Worm (Caenorhabditis elegans) whole organism, L4 larva: ENCODE data around the gene natc-2.

ENCODE experiments used
- F26F4.8 ChIP-seq: fragments of 200-800 bp; sonication (Bioruptor generic); conservative IDR thresholded peaks from 2 replicates; pipeline ENCODE4 v1.3.6; 2022; ENCODE audit warnings: missing genetic modification characterization, missing compliant biosample characterization
- F49E8.2 ChIP-seq: sonication (generic microtip); optimal IDR thresholded peaks from 2 replicates; lab custom pipeline; 2016; ENCODE audit warnings: missing compliant biosample characterization, mild to moderate bottlenecking, missing genetic modification characterization, borderline replicate concordance
- T20F7.1 ChIP-seq: fragments of 200-800 bp; sonication (Bioruptor generic); optimal IDR thresholded peaks from 2 replicates; lab custom pipeline; 2018; ENCODE audit warnings: mild to moderate bottlenecking, missing genetic modification characterization, missing compliant biosample characterization
- Y105C5A.15 ChIP-seq: fragments of 200-800 bp; sonication (Bioruptor generic); IDR thresholded peaks from 2 replicates; pipeline ENCODE4 v1.3.6; 2022; ENCODE audit warnings: missing genetic modification characterization, missing compliant biosample characterization
- aha-1 ChIP-seq: fragments of 150-350 bp; peaks from one replicate; lab custom pipeline; 2014; ENCODE audit warnings: missing biosample characterization, missing genetic modification characterization
- ceh-32 ChIP-seq: sonication (generic microtip); optimal IDR thresholded peaks from 2 replicates; lab custom pipeline; 2016; ENCODE audit warnings: mild to moderate bottlenecking, missing genetic modification characterization, missing compliant biosample characterization; ENCODE audit not compliant: poor library complexity
- daf-16 ChIP-seq, 3 experiments: sonication (generic microtip); optimal IDR thresholded peaks; 2 replicates each; lab custom pipeline; 2016 to 2017; ENCODE audit warnings: missing genetic modification characterization in 3 of 3, missing genetic modification reagents in 3 of 3, mild to moderate bottlenecking in 2 of 3, missing compliant biosample characterization in 2 of 3, missing biosample characterization in 1 of 3, moderate library complexity in 1 of 3
- daf-8 ChIP-seq: fragments of 200-800 bp; sonication (Bioruptor generic); IDR thresholded peaks from 2 replicates; pipeline ENCODE4 v1.3.6; 2022; ENCODE audit warnings: missing genetic modification characterization, missing compliant biosample characterization
- dve-1 ChIP-seq: sonication (generic microtip); optimal IDR thresholded peaks from 2 replicates; lab custom pipeline; 2017; ENCODE audit warnings: antibody characterized with exemption, mild to moderate bottlenecking, missing genetic modification characterization, missing compliant biosample characterization; ENCODE audit not compliant: insufficient read depth
- egl-27 ChIP-seq: sonication (generic microtip); optimal IDR thresholded peaks from 3 replicates; lab custom pipeline; 2017; ENCODE audit warnings: missing biosample characterization, missing genetic modification reagents, missing genetic modification characterization
- egl-43 ChIP-seq: fragments of 200-800 bp; sonication (Bioruptor generic); IDR thresholded peaks from 2 replicates; pipeline ENCODE4 v1.3.6; 2022; ENCODE audit warnings: missing genetic modification reagents, missing genetic modification characterization, missing compliant biosample characterization
- fos-1 ChIP-seq: fragments of 150-350 bp; optimal IDR thresholded peaks from 2 replicates; lab custom pipeline; 2014; ENCODE audit warnings: missing biosample characterization, missing genetic modification characterization
- gei-8 ChIP-seq: fragments of 200-800 bp; sonication (Bioruptor generic); optimal IDR thresholded peaks from 2 replicates; lab custom pipeline; 2018; ENCODE audit warnings: mild to moderate bottlenecking, missing genetic modification characterization, missing compliant biosample characterization
- hif-1 ChIP-seq, 2 experiments: sonication (generic microtip); optimal IDR thresholded peaks; 2 replicates each; lab custom pipeline; 2016 to 2017; ENCODE audit warnings: missing compliant biosample characterization in 2 of 2, missing genetic modification characterization in 2 of 2, missing genetic modification reagents in 2 of 2, missing genotype in 2 of 2, mild to moderate bottlenecking in 1 of 2
- hlh-11 ChIP-seq: fragments of 200-800 bp; sonication (Bioruptor generic); optimal IDR thresholded peaks from 2 replicates; lab custom pipeline; 2018; ENCODE audit warnings: mild to moderate bottlenecking, missing genetic modification characterization, missing compliant biosample characterization
- hlh-30 ChIP-seq: sonication (generic microtip); optimal IDR thresholded peaks from 2 replicates; lab custom pipeline; 2017; ENCODE audit warnings: antibody characterized with exemption, mild to moderate bottlenecking, missing genetic modification characterization, missing compliant biosample characterization; ENCODE audit not compliant: insufficient read depth
- lim-7 ChIP-seq: fragments of 200-800 bp; sonication (Bioruptor generic); IDR thresholded peaks from 2 replicates; pipeline ENCODE4 v1.3.6; 2022; ENCODE audit warnings: missing genetic modification characterization, missing compliant biosample characterization
- lin-13 ChIP-seq: fragments of 150-350 bp; optimal IDR thresholded peaks from 2 replicates; lab custom pipeline; 2014; ENCODE audit warnings: missing biosample characterization, missing genetic modification reagents, missing genetic modification characterization
- lir-3 ChIP-seq: sonication (generic microtip); optimal IDR thresholded peaks from 2 replicates; lab custom pipeline; 2016; ENCODE audit warnings: mild to moderate bottlenecking, missing genetic modification characterization, missing compliant biosample characterization
- madf-9 ChIP-seq: fragments of 200-800 bp; sonication (Bioruptor generic); conservative IDR thresholded peaks from 2 replicates; pipeline ENCODE4 v1.3.6; 2022; ENCODE audit warnings: missing genetic modification reagents, missing genetic modification characterization, missing compliant biosample characterization
- nhr-10 ChIP-seq: fragments of 150-350 bp; optimal IDR thresholded peaks from 2 replicates; lab custom pipeline; 2014; ENCODE audit warnings: missing biosample characterization, missing genetic modification characterization
- nhr-102 ChIP-seq: sonication (generic microtip); optimal IDR thresholded peaks from 2 replicates; lab custom pipeline; 2016; ENCODE audit warnings: mild to moderate bottlenecking, missing genetic modification characterization, moderate library complexity, missing compliant biosample characterization
- nhr-11 ChIP-seq: fragments of 150-350 bp; optimal IDR thresholded peaks from 2 replicates; lab custom pipeline; 2014; ENCODE audit warnings: missing biosample characterization, missing genetic modification characterization
- nhr-111 ChIP-seq: fragments of 200-800 bp; sonication (Bioruptor generic); optimal IDR thresholded peaks from 2 replicates; lab custom pipeline; 2018; ENCODE audit warnings: mild to moderate bottlenecking, missing genetic modification characterization, missing compliant biosample characterization
- nhr-25 ChIP-seq: sonication (generic microtip); optimal IDR thresholded peaks from 2 replicates; lab custom pipeline; 2017; ENCODE audit warnings: missing genetic modification characterization, mild to moderate bottlenecking, missing compliant biosample characterization, antibody characterized with exemption, moderate library complexity, borderline replicate concordance; ENCODE audit not compliant: insufficient read depth
- nhr-28 ChIP-seq: fragments of 150-350 bp; optimal IDR thresholded peaks from 2 replicates; lab custom pipeline; 2014; ENCODE audit warnings: missing biosample characterization, missing genetic modification characterization
- nhr-48 ChIP-seq: sonication (generic microtip); optimal IDR thresholded peaks from 2 replicates; lab custom pipeline; 2016; ENCODE audit warnings: mild to moderate bottlenecking, missing genetic modification characterization, missing compliant biosample characterization
- nhr-6 ChIP-seq: fragments of 150-350 bp; optimal IDR thresholded peaks from 2 replicates; lab custom pipeline; 2014; ENCODE audit warnings: missing biosample characterization, missing genetic modification characterization
- php-3 ChIP-seq: fragments of 200-800 bp; sonication (Bioruptor generic); IDR thresholded peaks from 2 replicates; pipeline ENCODE4 v1.3.6; 2022; ENCODE audit warnings: missing genetic modification reagents, missing genetic modification characterization, missing compliant biosample characterization
- rbr-2 ChIP-seq: sonication (generic microtip); optimal IDR thresholded peaks from 2 replicates; lab custom pipeline; 2016; ENCODE audit warnings: missing genotype, missing genetic modification characterization, missing compliant biosample characterization
- set-16 ChIP-seq: fragments of 200-800 bp; sonication (Bioruptor generic); IDR thresholded peaks from 2 replicates; pipeline ENCODE4 v1.3.6; 2022; ENCODE audit warnings: missing genetic modification reagents, missing genetic modification characterization, missing compliant biosample characterization
- spr-1 ChIP-seq: sonication (generic microtip); optimal IDR thresholded peaks from 2 replicates; lab custom pipeline; 2016; ENCODE audit warnings: mild to moderate bottlenecking, missing genetic modification characterization, missing compliant biosample characterization
- tra-1 ChIP-seq: fragments of 200-800 bp; sonication (Bioruptor generic); IDR thresholded peaks from 2 replicates; pipeline ENCODE4 v1.3.6; 2022; ENCODE audit warnings: missing genetic modification reagents, missing genetic modification characterization, missing compliant biosample characterization
- unc-130 ChIP-seq: sonication (generic microtip); optimal IDR thresholded peaks from 2 replicates; lab custom pipeline; 2016; ENCODE audit warnings: missing genetic modification reagents, missing genetic modification characterization, missing compliant biosample characterization
- unc-62 ChIP-seq, 3 experiments: fragments of 150-350 bp in 1 of 3; sonication (generic microtip); optimal IDR thresholded peaks in 2 of 3; peaks in 1 of 3; 1 replicate in 1 of 3; 2 replicates in 2 of 3; lab custom pipeline; 2014 to 2017; ENCODE audit warnings: missing biosample characterization in 3 of 3, missing genetic modification characterization in 3 of 3, missing genetic modification reagents in 3 of 3, missing genotype in 1 of 3
- vab-7 ChIP-seq: fragments of 200-800 bp; sonication (Bioruptor generic); IDR thresholded peaks from 2 replicates; pipeline ENCODE4 v1.3.6; 2022; ENCODE audit warnings: missing genetic modification reagents, missing genetic modification characterization, missing compliant biosample characterization
- zfp-2 ChIP-seq: sonication (generic microtip); optimal IDR thresholded peaks from 2 replicates; lab custom pipeline; 2016; ENCODE audit warnings: mild to moderate bottlenecking, missing genetic modification characterization, missing compliant biosample characterization
- zip-2 ChIP-seq: fragments of 150-350 bp; optimal IDR thresholded peaks from 2 replicates; lab custom pipeline; 2014; ENCODE audit warnings: missing biosample characterization, missing genetic modification characterization
- ztf-11 ChIP-seq: fragments of 150-350 bp; optimal IDR thresholded peaks from 2 replicates; lab custom pipeline; 2014; ENCODE audit warnings: missing biosample characterization, missing genetic modification characterization

The natc-2 gene

ce11 chrV:5288676-5289075, 14.8 kb downstream of the natc-2 start:
- TF ChIP-seq zip-2 (tag; lab: Kevin White, UChicago) = no peak
- no peak for TF ChIP-seq egl-43
- TF ChIP-seq nhr-6 = no peak

- TF ChIP-seq vab-7 (GFP tag; lab: Robert Waterston, UW) (no peak), nhr-48 (tag; lab: Kevin White, UChicago) (no peak), daf-8 (GFP tag; lab: Robert Waterston, UW) (no peak), lim-7 (GFP tag; lab: Robert Waterston, UW) (no peak), set-16 (GFP tag; lab: Robert Waterston, UW) (no peak), nhr-25 (tag; lab: Kevin White, UChicago) (no peak), spr-1 (no peak), lir-3 (tag; lab: Kevin White, UChicago) (no peak), hlh-11 (tag; lab: Kevin White, UChicago) (peak; percentile 48), ztf-11 (tag; lab: Kevin White, UChicago) (no peak), Y105C5A.15 (GFP tag; lab: Robert Waterston, UW) (no peak), unc-130 (GFP tag; lab: Kevin White, UChicago) (no peak), T20F7.1 (no peak), hif-1 (tag; optimal IDR thresholded peaks at IDR 0.05; lab: Kevin White, UChicago) (peak in 1 of 2 experiments; percentile 44), ceh-32 (tag; lab: Kevin White, UChicago) (no peak), gei-8 (GFP tag; lab: Kevin White, UChicago) (no peak), F26F4.8 (GFP tag; lab: Robert Waterston, UW) (no peak), zfp-2 (no peak), tra-1 (no peak), php-3 (no peak), F49E8.2 (tag; lab: Kevin White, UChicago) (no peak), rbr-2 (no peak), hlh-30 (tag; lab: Kevin White, UChicago) (peak; percentile 24), lin-13 (GFP tag; lab: Kevin White, UChicago) (no peak), daf-16 (GFP tag; optimal IDR thresholded peaks at IDR 0.05; lab: Kevin White, UChicago) (peak in 1 of 2 experiments; percentile 67), daf-16 (tag; optimal IDR thresholded peaks at IDR 0.05; lab: Kevin White, UChicago) (no peak), egl-27 (tag; lab: Kevin White, UChicago) (no peak), madf-9 (GFP tag; lab: Robert Waterston, UW) (no peak), nhr-111 (GFP tag; lab: Kevin White, UChicago) (no peak), nhr-28 (no peak), nhr-10 (tag; lab: Kevin White, UChicago) (no peak), aha-1 (tag; lab: Kevin White, UChicago) (peak; percentile 79), nhr-11 (tag; lab: Kevin White, UChicago) (peak; percentile 72), nhr-102 (tag; lab: Kevin White, UChicago) (no peak)
Observed at ce11 chrV:5295940-5296339, 22.1 kb downstream of the natc-2 start.

ce11 chrV:5297740-5298139, 23.9 kb downstream of the natc-2 start:
- peak in 1 of 2 experiments; percentile 98 for TF ChIP-seq unc-62 (GFP tag; optimal IDR thresholded peaks at IDR 0.05 in 1 of 2; lab: Kevin White, UChicago)
- no peak for TF ChIP-seq unc-62 (tag; optimal IDR thresholded peaks at IDR 0.05; lab: Kevin White, UChicago)
- TF ChIP-seq dve-1 (tag; lab: Kevin White, UChicago) = no peak
- no peak for TF ChIP-seq fos-1
- TF ChIP-seq spr-1 = no peak
- TF ChIP-seq, all 104 proteins: peak for 1
